Fruit fly (Drosophila melanogaster) whole organism, embryonic: ENCODE measurements around the gene CG4461.
A peak's percentile ranks its signal among the peaks of the same experiment; 100 is the strongest.

Source experiments
- Adf1 ChIP-seq: fragments of 200-800 bp; sonication (Bioruptor generic); IDR thresholded peaks from 2 replicates; pipeline ENCODE4 v1.3.6; 2022; ENCODE audit warnings: missing biosample characterization, missing genetic modification characterization
- Aef1 ChIP-seq: fragments of 200-800 bp; sonication (Bioruptor generic); IDR thresholded peaks from 3 replicates; pipeline ENCODE4 v1.3.6; 2022; ENCODE audit warnings: missing biosample characterization, missing genetic modification characterization
- BEAF-32 ChIP-seq: fragments of 200-800 bp; sonication (Bioruptor generic); optimal IDR thresholded peaks from 3 replicates; lab custom pipeline; 2017; ENCODE audit warnings: missing biosample characterization, missing genetic modification characterization, mild to moderate bottlenecking, moderate library complexity, missing genetic modification reagents
- CG10267 ChIP-seq: fragments of 200-800 bp; sonication (Bioruptor generic); optimal IDR thresholded peaks from 2 replicates; lab custom pipeline; 2018; ENCODE audit warnings: missing biosample characterization, mild to moderate bottlenecking, missing genetic modification characterization, moderate library complexity
- CG10543 ChIP-seq: fragments of 200-800 bp; sonication (Bioruptor generic); optimal IDR thresholded peaks from 3 replicates; lab custom pipeline; 2017; ENCODE audit warnings: missing biosample characterization, mild to moderate bottlenecking, missing genetic modification characterization, moderate library complexity
- CG10979 ChIP-seq: fragments of 200-800 bp; sonication (Bioruptor generic); optimal IDR thresholded peaks from 2 replicates; lab custom pipeline; 2018; ENCODE audit warnings: missing biosample characterization, mild to moderate bottlenecking, missing genetic modification characterization, moderate library complexity
- CG12104 ChIP-seq: fragments of 200-800 bp; sonication (Bioruptor generic); optimal IDR thresholded peaks from 3 replicates; lab custom pipeline; 2016; ENCODE audit warnings: missing biosample characterization, missing genetic modification characterization
- CG1233 ChIP-seq: fragments of 200-800 bp; sonication (Bioruptor generic); optimal IDR thresholded peaks from 4 replicates; lab custom pipeline; 2018; ENCODE audit warnings: missing biosample characterization, mild to moderate bottlenecking, missing genetic modification characterization
- CG12769 ChIP-seq: fragments of 200-800 bp; sonication (Bioruptor generic); optimal IDR thresholded peaks from 2 replicates; lab custom pipeline; 2019; ENCODE audit warnings: missing biosample characterization, mild to moderate bottlenecking, missing genetic modification characterization, moderate library complexity
- CG13287 ChIP-seq: fragments of 200-800 bp; sonication (Bioruptor generic); IDR thresholded peaks from 2 replicates; pipeline ENCODE4 v1.3.6; 2022; ENCODE audit warnings: missing biosample characterization, missing genetic modification characterization; ENCODE audit not compliant: partially characterized antibody
- CG14667 ChIP-seq: fragments of 200-800 bp; sonication (Bioruptor generic); IDR thresholded peaks from 2 replicates; pipeline ENCODE4 v1.3.6; 2022; ENCODE audit warnings: missing biosample characterization, missing genetic modification characterization
- CG15479 ChIP-seq: fragments of 200-800 bp; sonication (Bioruptor generic); optimal IDR thresholded peaks from 3 replicates; lab custom pipeline; 2019; ENCODE audit warnings: missing biosample characterization, mild to moderate bottlenecking, missing genetic modification characterization, moderate library complexity
- CG3847 ChIP-seq: fragments of 200-800 bp; sonication (Bioruptor generic); IDR thresholded peaks from 2 replicates; pipeline ENCODE4 v1.3.6; 2022; ENCODE audit warnings: missing biosample characterization, missing genetic modification characterization
- CG4282 ChIP-seq: fragments of 200-800 bp; sonication (Bioruptor generic); optimal IDR thresholded peaks from 2 replicates; lab custom pipeline; 2016; ENCODE audit warnings: missing biosample characterization, missing genetic modification characterization
- CG4360 ChIP-seq: fragments of 200-800 bp; sonication (Bioruptor generic); IDR thresholded peaks from 2 replicates; pipeline ENCODE4 v1.3.6; 2022; ENCODE audit warnings: missing biosample characterization, missing genetic modification characterization
- CG4617 ChIP-seq: fragments of 200-800 bp; sonication (Bioruptor generic); optimal IDR thresholded peaks from 3 replicates; lab custom pipeline; 2016; ENCODE audit warnings: missing biosample characterization, missing genetic modification characterization, borderline replicate concordance
- CG6254 ChIP-seq: fragments of 200-800 bp; sonication (Bioruptor generic); optimal IDR thresholded peaks from 3 replicates; lab custom pipeline; 2017; ENCODE audit warnings: mild to moderate bottlenecking, missing biosample characterization, missing genetic modification reagents, missing genetic modification characterization
- CG9215 ChIP-seq: fragments of 200-800 bp; sonication (Bioruptor generic); IDR thresholded peaks from 2 replicates; pipeline ENCODE4 v1.3.6; 2022; ENCODE audit warnings: missing biosample characterization, missing genetic modification characterization
- Camta ChIP-seq: fragments of 200-800 bp; sonication (Bioruptor generic); optimal IDR thresholded peaks from 2 replicates; lab custom pipeline; 2016; ENCODE audit warnings: missing biosample characterization, missing genetic modification characterization
- CoRest ChIP-seq: fragments of 200-800 bp; sonication (Bioruptor generic); optimal IDR thresholded peaks from 3 replicates; lab custom pipeline; 2018; ENCODE audit warnings: missing biosample characterization, mild to moderate bottlenecking, missing genetic modification characterization, moderate library complexity
- CrebB ChIP-seq: fragments of 200-800 bp; sonication (Bioruptor generic); optimal IDR thresholded peaks from 3 replicates; lab custom pipeline; 2018; ENCODE audit warnings: missing biosample characterization, mild to moderate bottlenecking, missing genetic modification characterization
- Dll ChIP-seq: fragments of 200-800 bp; sonication (Bioruptor generic); IDR thresholded peaks from 4 replicates; pipeline ENCODE4 v1.3.6; 2022; ENCODE audit warnings: missing biosample characterization, missing genetic modification characterization; ENCODE audit not compliant: partially characterized antibody
- Doc2 ChIP-seq: fragments of 200-800 bp; sonication (Bioruptor generic); IDR thresholded peaks from 2 replicates; pipeline ENCODE4 v1.3.6; 2022; ENCODE audit warnings: missing biosample characterization, missing genetic modification characterization
- Hand ChIP-seq: fragments of 200-800 bp; sonication (Bioruptor generic); optimal IDR thresholded peaks from 2 replicates; lab custom pipeline; 2017; ENCODE audit warnings: mild to moderate bottlenecking, missing biosample characterization, missing genetic modification reagents, missing genetic modification characterization
- Hey ChIP-seq: fragments of 200-800 bp; sonication (Bioruptor generic); optimal IDR thresholded peaks from 3 replicates; lab custom pipeline; 2018; ENCODE audit warnings: missing biosample characterization, mild to moderate bottlenecking, missing genetic modification characterization
- MBD-R2 ChIP-seq: fragments of 200-800 bp; sonication (Bioruptor generic); IDR thresholded peaks from 2 replicates; pipeline ENCODE4 v1.3.6; 2022; ENCODE audit warnings: missing biosample characterization, missing genetic modification characterization
- Pdp1 ChIP-seq, 2 experiments: fragments of 200-800 bp; sonication (Bioruptor generic); optimal IDR thresholded peaks; 3 replicates each; lab custom pipeline; 2016; ENCODE audit warnings: missing biosample characterization in 2 of 2, missing genetic modification characterization in 2 of 2, mild to moderate bottlenecking in 1 of 2, moderate library complexity in 1 of 2
- Rfx ChIP-seq: fragments of 200-800 bp; sonication (Bioruptor generic); IDR thresholded peaks from 2 replicates; pipeline ENCODE4 v1.3.6; 2022; ENCODE audit warnings: missing biosample characterization, missing genetic modification characterization
- Vsx1 ChIP-seq: fragments of 200-800 bp; sonication (Bioruptor generic); optimal IDR thresholded peaks from 2 replicates; lab custom pipeline; 2017; ENCODE audit warnings: missing biosample characterization, mild to moderate bottlenecking, missing genetic modification characterization, missing genetic modification reagents
- bbx ChIP-seq: fragments of 200-800 bp; sonication (Bioruptor generic); IDR thresholded peaks from 2 replicates; pipeline ENCODE4 v1.3.6; 2022; ENCODE audit warnings: missing biosample characterization, missing genetic modification characterization; ENCODE audit not compliant: partially characterized antibody
- bsh ChIP-seq, 2 experiments: fragments of 200-800 bp; sonication (Bioruptor generic); optimal IDR thresholded peaks; 2 replicates each; lab custom pipeline; 2017 to 2018; ENCODE audit warnings: mild to moderate bottlenecking in 2 of 2, missing biosample characterization in 2 of 2, missing genetic modification characterization in 2 of 2, moderate library complexity in 1 of 2
- chif ChIP-seq, 2 experiments: fragments of 200-800 bp; sonication (Bioruptor generic); optimal IDR thresholded peaks; 3 replicates each; lab custom pipeline; 2016; ENCODE audit warnings: missing biosample characterization in 2 of 2, missing genetic modification characterization in 2 of 2
- disco-r ChIP-seq: fragments of 200-800 bp; sonication (Bioruptor generic); optimal IDR thresholded peaks from 2 replicates; lab custom pipeline; 2016; ENCODE audit warnings: missing biosample characterization, missing genetic modification characterization
- gfzf ChIP-seq: fragments of 200-800 bp; sonication (Bioruptor generic); optimal IDR thresholded peaks from 2 replicates; lab custom pipeline; 2016; ENCODE audit warnings: missing biosample characterization, mild to moderate bottlenecking, missing genetic modification characterization, moderate library complexity
- her ChIP-seq: fragments of 200-800 bp; sonication (Bioruptor generic); optimal IDR thresholded peaks from 2 replicates; lab custom pipeline; 2016; ENCODE audit warnings: missing biosample characterization, missing genetic modification characterization
- insv ChIP-seq, 2 experiments: fragments of 200-800 bp; sonication (Bioruptor generic); optimal IDR thresholded peaks; 3 replicates each; lab custom pipeline; 2016 to 2018; ENCODE audit warnings: missing biosample characterization in 2 of 2, missing genetic modification characterization in 2 of 2
- kah ChIP-seq: fragments of 200-800 bp; sonication (Bioruptor generic); optimal IDR thresholded peaks from 2 replicates; lab custom pipeline; 2018; ENCODE audit warnings: missing biosample characterization, mild to moderate bottlenecking, missing genetic modification characterization
- lbe ChIP-seq: fragments of 200-800 bp; sonication (Bioruptor generic); optimal IDR thresholded peaks from 2 replicates; lab custom pipeline; 2016; ENCODE audit warnings: missing biosample characterization, mild to moderate bottlenecking, missing genetic modification characterization
- psq ChIP-seq: fragments of 200-800 bp; sonication (Bioruptor generic); optimal IDR thresholded peaks from 2 replicates; lab custom pipeline; 2017; ENCODE audit warnings: missing biosample characterization, missing genetic modification characterization
- pzg ChIP-seq: fragments of 200-800 bp; sonication (Bioruptor generic); optimal IDR thresholded peaks from 3 replicates; lab custom pipeline; 2018; ENCODE audit warnings: missing biosample characterization, mild to moderate bottlenecking, missing genetic modification characterization, moderate library complexity
- rib ChIP-seq: fragments of 200-800 bp; sonication (Bioruptor generic); IDR thresholded peaks from 2 replicates; pipeline ENCODE4 v1.3.6; 2022; ENCODE audit warnings: missing biosample characterization, missing genetic modification characterization
- run ChIP-seq: fragments of 200-800 bp; sonication (Bioruptor generic); optimal IDR thresholded peaks from 3 replicates; lab custom pipeline; 2018; ENCODE audit warnings: missing biosample characterization, mild to moderate bottlenecking, missing genetic modification characterization
- shn ChIP-seq: fragments of 200-800 bp; sonication (Bioruptor generic); optimal IDR thresholded peaks from 3 replicates; lab custom pipeline; 2016; ENCODE audit warnings: missing biosample characterization, missing genetic modification characterization
- slp2 ChIP-seq: fragments of 200-800 bp; sonication (Bioruptor generic); optimal IDR thresholded peaks from 2 replicates; lab custom pipeline; 2016; ENCODE audit warnings: missing biosample characterization, missing genetic modification characterization
- sqz ChIP-seq: fragments of 200-800 bp; sonication (Bioruptor generic); optimal IDR thresholded peaks from 3 replicates; lab custom pipeline; 2018; ENCODE audit warnings: missing biosample characterization, mild to moderate bottlenecking, missing genetic modification characterization
- twi ChIP-seq: fragments of 200-800 bp; optimal IDR thresholded peaks from 2 replicates; lab custom pipeline; 2019; ENCODE audit warnings: missing biosample characterization, mild to moderate bottlenecking, missing genetic modification characterization, moderate library complexity
- wek ChIP-seq: fragments of 200-800 bp; sonication (Bioruptor generic); optimal IDR thresholded peaks from 3 replicates; lab custom pipeline; 2018; ENCODE audit warnings: missing biosample characterization, mild to moderate bottlenecking, missing genetic modification characterization, moderate library complexity

Gene CG4461

dm6 chr3L:9357830-9358712 is 17.2 kb upstream of the CG4461 start (continued):
- TF ChIP-seq Vsx1 (GFP tag; lab: Kevin White, UChicago) (peak; percentile 75), CG14667 (GFP tag; lab: Robert Waterston, UW) (no peak), CG10543 (GFP tag; lab: Kevin White, UChicago) (peak; percentile 83), disco-r (GFP tag; lab: Kevin White, UChicago) (no peak), bbx (GFP tag; lab: Robert Waterston, UW) (0 out of 2 replicates have a peak, but pooled peaks have one; percentile 19), CG6254 (GFP tag; lab: Kevin White, UChicago) (peak; percentile 3), kah (peak; percentile 20), rib (0 out of 2 replicates have a peak, but pooled peaks have one; percentile 28), sqz (GFP tag; lab: Kevin White, UChicago) (peak; percentile 6), CG10979 (no peak), bsh (GFP tag; optimal IDR thresholded peaks at IDR 0.05; lab: Kevin White, UChicago) (peak in 1 of 2 experiments; percentile 45), Adf1 (GFP tag; lab: Robert Waterston, UW) (peak; percentile 92), CrebB (no peak), Pdp1 (GFP tag; optimal IDR thresholded peaks at IDR 0.05; lab: Kevin White, UChicago) (peak in 1 of 2 experiments; percentile 33), CG15479 (peak; percentile 9), CG12104 (GFP tag; lab: Kevin White, UChicago) (no peak), Aef1 (GFP tag; lab: Robert Waterston, UW) (peak; percentile 9; the same call in 1 of the 3 replicates), Camta (no peak), Rfx (GFP tag; lab: Robert Waterston, UW) (0 out of 2 replicates have a peak, but pooled peaks have one; percentile 13), lbe (peak; percentile 23), twi (peak; percentile 25), psq (GFP tag; lab: Kevin White, UChicago) (peak; percentile 13), Hey (tag; lab: Kevin White, UChicago) (peak; percentile 74), CG1233 (GFP tag; lab: Kevin White, UChicago) (no peak), run (tag; lab: Kevin White, UChicago) (no peak), insv (GFP tag; optimal IDR thresholded peaks at IDR 0.05; lab: Kevin White, UChicago) (peak in 1 of 2 experiments; percentile 88), shn (GFP tag; lab: Kevin White, UChicago) (no peak)
- TF ChIP-seq, all 482 proteins: peak for 43

DNA sequence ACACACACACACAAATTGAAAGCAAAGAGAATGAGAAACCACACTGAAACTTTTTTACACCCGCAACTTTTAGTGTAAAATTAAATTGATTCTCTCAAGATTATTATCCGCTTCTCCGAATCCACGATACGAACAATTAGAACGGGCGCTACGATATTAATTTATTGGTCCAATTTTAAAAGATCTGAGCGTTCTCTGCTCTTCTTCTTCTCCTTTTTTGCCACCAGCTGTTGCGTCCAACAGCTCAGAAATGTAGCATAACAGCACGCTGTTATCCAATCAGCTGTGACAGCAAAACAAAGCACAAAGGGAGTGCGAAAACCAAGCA is 16.6 kb upstream of the CG4461 start, which contains the start of the genes UGP and Svip:
Gene UGP (minus strand): TSS at position 223 of the 328 bp plus-strand sequence.
Gene Svip (plus strand): TSS at position 287 of the 328 bp plus-strand sequence.
- TF ChIP-seq slp2 (no peak), MBD-R2 (peak; percentile 51; the same call in 1 of the 2 replicates), insv (GFP tag; optimal IDR thresholded peaks at IDR 0.05; lab: Kevin White, UChicago) (peak in 1 of 2 experiments; percentile 85), BEAF-32 (GFP tag; lab: Kevin White, UChicago) (peak; percentile 15), lbe (peak; percentile 28), Dll (peak; percentile 28; the same call in 1 of the 4 replicates), CG10267 (peak; percentile 24), chif (GFP tag; optimal IDR thresholded peaks at IDR 0.05; lab: Kevin White, UChicago) (no peak), CoRest (tag; lab: Kevin White, UChicago) (peak; percentile 3), CG13287 (peak; percentile 29), CG4360 (GFP tag; lab: Robert Waterston, UW) (0 out of 2 replicates have a peak, but pooled peaks have one; percentile 5), her (GFP tag; lab: Kevin White, UChicago) (peak; percentile 1), gfzf (GFP tag; lab: Kevin White, UChicago) (peak; percentile 9), pzg (GFP tag; lab: Kevin White, UChicago) (peak; percentile 51), Hand (GFP tag; lab: Kevin White, UChicago) (no peak), CG3847 (GFP tag; lab: Robert Waterston, UW) (no peak), CG9215 (GFP tag; lab: Robert Waterston, UW) (no peak), CG4617 (peak; percentile 52), wek (GFP tag; lab: Kevin White, UChicago) (no peak), CG4282 (peak; percentile 27), Doc2 (no peak), CG12769 (tag; lab: Kevin White, UChicago) (peak; percentile 27)
